Fruit fly (Drosophila melanogaster): Measurements from ENCODE around the gene Cds.

The Cds gene

dm6 chr3L:8096106-8096558 is 31.4 kb upstream of the Cds start (continued):
- TF ChIP-seq CG2116 (GFP tag; optimal IDR thresholded peaks at IDR 0.05) (peak; percentile 78), pnt (GFP tag; optimal IDR thresholded peaks at IDR 0.05) (peak; percentile 70), HHEX (GFP tag; optimal IDR thresholded peaks at IDR 0.05) (peak; percentile 97), Lhr (GFP tag; optimal IDR thresholded peaks at IDR 0.05) (peak; percentile 37), CG12104 (GFP tag; optimal IDR thresholded peaks at IDR 0.05) (peak; percentile 95), CG7786 (GFP tag; optimal IDR thresholded peaks at IDR 0.05) (peak; percentile 81), emc (GFP tag; optimal IDR thresholded peaks at IDR 0.05) (peak; percentile 72), seq (GFP tag; IDR thresholded peaks at IDR 0.05) (peak; percentile 97), dimm (GFP tag; IDR thresholded peaks at IDR 0.05) (peak; percentile 65), CG6813 (GFP tag; optimal IDR thresholded peaks at IDR 0.05) (peak; percentile 86), jumu (GFP tag; optimal IDR thresholded peaks at IDR 0.05) (peak; percentile 67), Sox102F (GFP tag; optimal IDR thresholded peaks at IDR 0.05) (peak; percentile 95), ind (GFP tag; optimal IDR thresholded peaks at IDR 0.05) (peak; percentile 96), Oaz (GFP tag; IDR thresholded peaks at IDR 0.05) (peak; percentile 92), nerfin-2 (GFP tag; IDR thresholded peaks at IDR 0.05; ENCODE audit: partially characterized antibody) (no peak), CG31224 (GFP tag; IDR thresholded peaks at IDR 0.05) (peak; percentile 94), Hsf (GFP tag; optimal IDR thresholded peaks at IDR 0.05) (peak; percentile 79), dan (GFP tag; IDR thresholded peaks at IDR 0.05) (no peak), Eip74EF (GFP tag; optimal IDR thresholded peaks at IDR 0.05) (peak in 1 of 2 experiments; percentile 83), GATAe (GFP tag; conservative IDR thresholded peaks at IDR 0.05) (peak; percentile 81), CG17568 (GFP tag; optimal IDR thresholded peaks at IDR 0.05) (peak; percentile 89), amos (GFP tag; IDR thresholded peaks at IDR 0.05; ENCODE audit: partially characterized antibody) (no peak), Mrtf (GFP tag; IDR thresholded peaks at IDR 0.05) (peak; percentile 93), Max (GFP tag; optimal IDR thresholded peaks at IDR 0.05) (peak; percentile 94), CG18599 (GFP tag; optimal IDR thresholded peaks at IDR 0.05) (peak; percentile 99), Ravus (GFP tag; IDR thresholded peaks at IDR 0.05) (peak; percentile 87), Dad (GFP tag; optimal IDR thresholded peaks at IDR 0.05) (peak; percentile 84), luna (GFP tag; optimal IDR thresholded peaks at IDR 0.05) (peak; percentile 82), hb (GFP tag; IDR thresholded peaks at IDR 0.05; ENCODE audit: partially characterized antibody) (no peak), B-H2 (GFP tag; optimal IDR thresholded peaks at IDR 0.05) (peak; percentile 97), CG10565 (GFP tag; optimal IDR thresholded peaks at IDR 0.05) (peak; percentile 10), danr (GFP tag; IDR thresholded peaks at IDR 0.05) (peak; percentile 89), CG18476 (GFP tag; optimal IDR thresholded peaks at IDR 0.05) (peak; percentile 88), CG18764 (GFP tag; optimal IDR thresholded peaks at IDR 0.05) (peak; percentile 76), unpg (GFP tag; optimal IDR thresholded peaks at IDR 0.05) (peak; percentile 94), gfzf (GFP tag; optimal IDR thresholded peaks at IDR 0.05) (no peak), Blimp-1 (GFP tag; optimal IDR thresholded peaks at IDR 0.05) (peak; percentile 72), CG16815 (GFP tag; optimal IDR thresholded peaks at IDR 0.05) (peak; percentile 88), CG8388 (GFP tag; optimal IDR thresholded peaks at IDR 0.05) (peak; percentile 86), CG6791 (GFP tag; IDR thresholded peaks at IDR 0.05; ENCODE audit: partially characterized antibody) (no peak), ap (GFP tag; IDR thresholded peaks at IDR 0.05) (peak; percentile 87), Fer3 (tag; optimal IDR thresholded peaks at IDR 0.05) (peak; percentile 98), eyg (GFP tag; optimal IDR thresholded peaks at IDR 0.05) (peak; percentile 76), chn (GFP tag; optimal IDR thresholded peaks at IDR 0.05) (peak; percentile 78), sens-2 (GFP tag; IDR thresholded peaks at IDR 0.05) (peak; percentile 68), aop (GFP tag; IDR thresholded peaks at IDR 0.05) (no peak), ERR (GFP tag; optimal IDR thresholded peaks at IDR 0.05) (peak; percentile 75), CG12744 (GFP tag; optimal IDR thresholded peaks at IDR 0.05) (peak; percentile 75), hth (optimal IDR thresholded peaks at IDR 0.05) (no peak), YL-1 (GFP tag; optimal IDR thresholded peaks at IDR 0.05) (peak; percentile 87)
